Worm (Caenorhabditis elegans): ENCODE measurements around the gene M02D8.6.
A peak's percentile ranks its signal among the peaks of the same experiment; 100 is the strongest.

The M02D8.6 gene

ce11 chrX:8727306-8727705, 4.4 kb downstream of the M02D8.6 start, which contains the start of gene EGAP4.1:
Gene EGAP4.1 (minus strand): TSS chrX:8727406.
- TF ChIP-seq lin-39 (tag; optimal IDR thresholded peaks at IDR 0.05) (peak; percentile 55), daf-12 (tag; optimal IDR thresholded peaks at IDR 0.05) (no peak)

ce11 chrX:8723840-8724239, 7.9 kb downstream of the M02D8.6 start:
- peak; percentile 26 for TF ChIP-seq snpc-4 (tag; optimal IDR thresholded peaks at IDR 0.05)
- TF ChIP-seq fkh-2 (tag; optimal IDR thresholded peaks at IDR 0.05), result peak; percentile 30
- no peak for TF ChIP-seq nhr-67 (tag; optimal IDR thresholded peaks at IDR 0.05)
- TF ChIP-seq nhr-11 (tag; optimal IDR thresholded peaks at IDR 0.05), result peak; percentile 56
- no peak for TF ChIP-seq mdl-1 (tag; optimal IDR thresholded peaks at IDR 0.05)
- TF ChIP-seq nfya-1 (tag; optimal IDR thresholded peaks at IDR 0.05; ENCODE audit: insufficient read depth), result peak; percentile 49
- TF ChIP-seq elt-1 (tag; optimal IDR thresholded peaks at IDR 0.05), result no peak

ce11 chrX:8723127-8723600, 8.6 kb downstream of the M02D8.6 start, which contains the start of gene tnt-2:
Gene tnt-2 (minus strand): TSS chrX:8723550.
- TF ChIP-seq ama-1 (optimal IDR thresholded peaks at IDR 0.05) (no peak), nhr-237 (tag; optimal IDR thresholded peaks at IDR 0.05) (no peak), hmg-11 (tag; optimal IDR thresholded peaks at IDR 0.05) (no peak), unc-62 (GFP tag; optimal IDR thresholded peaks at IDR 0.05) (no peak), nhr-43 (tag; optimal IDR thresholded peaks at IDR 0.05; ENCODE audit: poor library complexity, severe bottlenecking) (no peak), R02D3.7 (tag; optimal IDR thresholded peaks at IDR 0.05) (no peak), nhr-12 (tag; optimal IDR thresholded peaks at IDR 0.05) (no peak), nhr-11 (tag; optimal IDR thresholded peaks at IDR 0.05) (no peak), pqm-1 (tag; optimal IDR thresholded peaks at IDR 0.05) (no peak), fos-1 (tag; optimal IDR thresholded peaks at IDR 0.05) (no peak), ztf-4 (tag; optimal IDR thresholded peaks at IDR 0.05) (no peak), nhr-76 (tag; optimal IDR thresholded peaks at IDR 0.05) (no peak), sea-2 (GFP tag; optimal IDR thresholded peaks at IDR 0.05) (no peak), tbx-2 (tag; optimal IDR thresholded peaks at IDR 0.05) (no peak), fkh-2 (tag; optimal IDR thresholded peaks at IDR 0.05) (no peak), nhr-23 (tag; optimal IDR thresholded peaks at IDR 0.05) (no peak), ceh-9 (tag; optimal IDR thresholded peaks at IDR 0.05) (no peak), eor-1 (tag; optimal IDR thresholded peaks at IDR 0.05) (no peak), nhr-25 (tag; optimal IDR thresholded peaks at IDR 0.05) (no peak)

ce11 chrX:8721273-8721672, 10.4 kb downstream of the M02D8.6 start:
- TF ChIP-seq nhr-76 (tag; optimal IDR thresholded peaks at IDR 0.05), result no peak
- peak; percentile 91 for TF ChIP-seq pha-4 (tag; optimal IDR thresholded peaks at IDR 0.05)

ce11 chrX:8720658-8721057, 11.1 kb downstream of the M02D8.6 start, which contains the start of gene F53A9.9:
Gene F53A9.9 (minus strand): TSS chrX:8720758.
- TF ChIP-seq tbx-2 (tag; optimal IDR thresholded peaks at IDR 0.05), result no peak
- no peak for TF ChIP-seq mml-1 (tag; optimal IDR thresholded peaks at IDR 0.05)
- TF ChIP-seq nhr-76 (tag; optimal IDR thresholded peaks at IDR 0.05), result no peak

- TF ChIP-seq jun-1 (tag; optimal IDR thresholded peaks at IDR 0.05) (no peak), elt-2 (tag; optimal IDR thresholded peaks at IDR 0.05) (peak; percentile 78), pha-4 (tag; optimal IDR thresholded peaks at IDR 0.05) (peak; percentile 67), pqm-1 (tag; optimal IDR thresholded peaks at IDR 0.05) (peak; percentile 13), unc-39 (tag; optimal IDR thresholded peaks at IDR 0.05) (no peak), elt-1 (tag; optimal IDR thresholded peaks at IDR 0.05) (no peak)
Measured at ce11 chrX:8719888-8720287, 11.8 kb downstream of the M02D8.6 start.

DNA sequence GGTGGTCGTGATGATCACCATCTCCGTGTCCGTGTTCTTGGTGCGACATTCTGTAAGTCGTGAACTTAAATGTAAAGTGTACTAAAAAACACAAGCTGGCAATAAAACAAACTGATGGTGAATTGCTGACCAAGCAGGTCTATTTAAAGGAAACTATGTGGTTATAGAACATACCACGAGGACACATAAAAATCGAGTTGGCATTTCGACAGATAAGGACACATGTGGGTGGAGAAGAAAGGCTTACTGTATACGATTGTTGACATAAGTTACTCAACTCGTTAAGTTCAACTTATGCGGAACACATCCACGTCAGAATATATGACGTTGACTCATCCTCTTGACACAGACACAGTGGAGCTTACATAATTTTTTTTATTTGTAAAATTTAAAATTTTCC, 12.9 kb downstream of the M02D8.6 start, which contains the start of gene F53A9.8:
TSS of gene F53A9.8 (minus strand) at position 49 of the 400 bp plus-strand sequence.
- TF ChIP-seq pha-4 (tag; optimal IDR thresholded peaks at IDR 0.05) (peak; percentile 71), nhr-28 (tag; optimal IDR thresholded peaks at IDR 0.05) (no peak), elt-2 (tag; optimal IDR thresholded peaks at IDR 0.05) (peak; percentile 75), pqm-1 (tag; optimal IDR thresholded peaks at IDR 0.05) (peak; percentile 61), sea-2 (GFP tag; optimal IDR thresholded peaks at IDR 0.05) (no peak)
